Fruit fly (Drosophila melanogaster): ENCODE data around the gene SuUR.

Gene SuUR

dm6 chr3L:11064689-11065088 lies at the start of gene SuUR, which contains the start of the genes CG32075 and CG45101:
Gene SuUR, plus strand, starts transcription at chr3L:11064991.
Gene CG32075, minus strand, starts transcription at chr3L:11064941.
Gene CG45101, plus strand, starts transcription at chr3L:11064991.
- no peak for TF ChIP-seq Sin3A (optimal IDR thresholded peaks at IDR 0.05)
- no peak for TF ChIP-seq psq (optimal IDR thresholded peaks at IDR 0.05)
- no peak for TF ChIP-seq insv (optimal IDR thresholded peaks at IDR 0.05)
- TF ChIP-seq Myc (optimal IDR thresholded peaks at IDR 0.05), result no peak
- TF ChIP-seq h (optimal IDR thresholded peaks at IDR 0.05), result no peak
- TF ChIP-seq ttk (optimal IDR thresholded peaks at IDR 0.05), result no peak

dm6 chr3L:11015203-11015602 lies 49.6 kb upstream of the SuUR start:
- TF ChIP-seq Myc (optimal IDR thresholded peaks at IDR 0.05) (no peak), Sin3A (optimal IDR thresholded peaks at IDR 0.05) (no peak), insv (optimal IDR thresholded peaks at IDR 0.05) (no peak), psq (optimal IDR thresholded peaks at IDR 0.05) (no peak), h (optimal IDR thresholded peaks at IDR 0.05) (no peak), ttk (optimal IDR thresholded peaks at IDR 0.05) (no peak)

- TF ChIP-seq psq (optimal IDR thresholded peaks at IDR 0.05) (no peak), ttk (optimal IDR thresholded peaks at IDR 0.05) (no peak), h (optimal IDR thresholded peaks at IDR 0.05) (no peak), Myc (optimal IDR thresholded peaks at IDR 0.05) (no peak), Sin3A (optimal IDR thresholded peaks at IDR 0.05) (no peak), insv (optimal IDR thresholded peaks at IDR 0.05) (no peak)
These were observed 44.7 kb upstream of the SuUR start for dm6 chr3L:11020058-11020457.

dm6 chr3L:11021958-11022357 lies 42.8 kb upstream of the SuUR start:
- TF ChIP-seq Sin3A (optimal IDR thresholded peaks at IDR 0.05), result no peak
- TF ChIP-seq insv (optimal IDR thresholded peaks at IDR 0.05), result no peak
- no peak for TF ChIP-seq h (optimal IDR thresholded peaks at IDR 0.05)
- no peak for TF ChIP-seq ttk (optimal IDR thresholded peaks at IDR 0.05)
- no peak for TF ChIP-seq psq (optimal IDR thresholded peaks at IDR 0.05)
- no peak for TF ChIP-seq Myc (optimal IDR thresholded peaks at IDR 0.05)

dm6 chr3L:11023235-11023634 lies 41.6 kb upstream of the SuUR start, which contains the start of gene Fad2:
Gene Fad2, plus strand, starts transcription at chr3L:11023535.
- no peak for TF ChIP-seq insv (optimal IDR thresholded peaks at IDR 0.05)
- TF ChIP-seq ttk (optimal IDR thresholded peaks at IDR 0.05), result no peak
- no peak for TF ChIP-seq Myc (optimal IDR thresholded peaks at IDR 0.05)
- no peak for TF ChIP-seq Sin3A (optimal IDR thresholded peaks at IDR 0.05)
- no peak for TF ChIP-seq h (optimal IDR thresholded peaks at IDR 0.05)
- no peak for TF ChIP-seq psq (optimal IDR thresholded peaks at IDR 0.05)

dm6 chr3L:11025261-11025660 lies 39.5 kb upstream of the SuUR start, which contains the start of gene CG32079:
Gene CG32079, plus strand, starts transcription at chr3L:11025561.
- no peak for TF ChIP-seq h (optimal IDR thresholded peaks at IDR 0.05)
- no peak for TF ChIP-seq insv (optimal IDR thresholded peaks at IDR 0.05)
- no peak for TF ChIP-seq Sin3A (optimal IDR thresholded peaks at IDR 0.05)
- TF ChIP-seq Myc (optimal IDR thresholded peaks at IDR 0.05), result no peak
- no peak for TF ChIP-seq ttk (optimal IDR thresholded peaks at IDR 0.05)
- no peak for TF ChIP-seq psq (optimal IDR thresholded peaks at IDR 0.05)

- no peak for TF ChIP-seq h (optimal IDR thresholded peaks at IDR 0.05)
- no peak for TF ChIP-seq ttk (optimal IDR thresholded peaks at IDR 0.05)
- TF ChIP-seq insv (optimal IDR thresholded peaks at IDR 0.05), result no peak
- TF ChIP-seq Myc (optimal IDR thresholded peaks at IDR 0.05), result no peak
- TF ChIP-seq psq (optimal IDR thresholded peaks at IDR 0.05), result no peak
- no peak for TF ChIP-seq Sin3A (optimal IDR thresholded peaks at IDR 0.05)
These were observed 37.5 kb upstream of the SuUR start, which contains the start of gene CG32081 for dm6 chr3L:11027279-11027678. Gene CG32081, plus strand, starts transcription at chr3L:11027579.

- TF ChIP-seq psq (optimal IDR thresholded peaks at IDR 0.05) (no peak), ttk (optimal IDR thresholded peaks at IDR 0.05) (no peak), h (optimal IDR thresholded peaks at IDR 0.05) (no peak), insv (optimal IDR thresholded peaks at IDR 0.05) (no peak), Myc (optimal IDR thresholded peaks at IDR 0.05) (no peak), Sin3A (optimal IDR thresholded peaks at IDR 0.05) (no peak)
These were observed 33.0 kb upstream of the SuUR start for dm6 chr3L:11031784-11032183.

dm6 chr3L:11033327-11033975 lies 31.3 kb upstream of the SuUR start:
- no peak for TF ChIP-seq Myc (optimal IDR thresholded peaks at IDR 0.05)

dm6 chr3L:11035039-11035438 lies 29.8 kb upstream of the SuUR start:
- TF ChIP-seq ttk (optimal IDR thresholded peaks at IDR 0.05) (no peak), insv (optimal IDR thresholded peaks at IDR 0.05) (no peak), Myc (optimal IDR thresholded peaks at IDR 0.05) (no peak), Sin3A (optimal IDR thresholded peaks at IDR 0.05) (no peak), h (optimal IDR thresholded peaks at IDR 0.05) (no peak), psq (optimal IDR thresholded peaks at IDR 0.05) (no peak)

dm6 chr3L:11041193-11041592 lies 23.6 kb upstream of the SuUR start:
- TF ChIP-seq ttk (optimal IDR thresholded peaks at IDR 0.05) (no peak), insv (optimal IDR thresholded peaks at IDR 0.05) (no peak)

dm6 chr3L:11043650-11044049 lies 21.1 kb upstream of the SuUR start:
- TF ChIP-seq insv (optimal IDR thresholded peaks at IDR 0.05) (no peak), h (optimal IDR thresholded peaks at IDR 0.05) (no peak), ttk (optimal IDR thresholded peaks at IDR 0.05) (no peak), Myc (optimal IDR thresholded peaks at IDR 0.05) (no peak), psq (optimal IDR thresholded peaks at IDR 0.05) (no peak), Sin3A (optimal IDR thresholded peaks at IDR 0.05) (no peak)

dm6 chr3L:11045009-11045408 lies 19.8 kb upstream of the SuUR start:
- TF ChIP-seq insv (optimal IDR thresholded peaks at IDR 0.05) (no peak), Myc (optimal IDR thresholded peaks at IDR 0.05) (no peak), psq (optimal IDR thresholded peaks at IDR 0.05) (no peak), ttk (optimal IDR thresholded peaks at IDR 0.05) (no peak), h (optimal IDR thresholded peaks at IDR 0.05) (no peak), Sin3A (optimal IDR thresholded peaks at IDR 0.05) (no peak)
